Fruit fly (Drosophila melanogaster): Measurements from ENCODE around the gene srl.

The srl gene

dm6 chr3R:4394117-4394516, 35.0 kb downstream of the srl start, which contains the start of gene CG34112:
Gene CG34112, minus strand, starts transcription at chr3R:4394259.
- TF ChIP-seq h (optimal IDR thresholded peaks at IDR 0.05) (no peak), Myc (optimal IDR thresholded peaks at IDR 0.05) (no peak), Sin3A (optimal IDR thresholded peaks at IDR 0.05) (no peak), ttk (optimal IDR thresholded peaks at IDR 0.05) (no peak), psq (optimal IDR thresholded peaks at IDR 0.05) (no peak), insv (optimal IDR thresholded peaks at IDR 0.05) (no peak)

dm6 chr3R:4390133-4390532, 39.0 kb downstream of the srl start, which contains the start of gene CG14646:
Gene CG14646, plus strand, starts transcription at chr3R:4390366.
- TF ChIP-seq insv (optimal IDR thresholded peaks at IDR 0.05): no peak
- TF ChIP-seq ttk (optimal IDR thresholded peaks at IDR 0.05): no peak
- TF ChIP-seq h (optimal IDR thresholded peaks at IDR 0.05): no peak
- TF ChIP-seq psq (optimal IDR thresholded peaks at IDR 0.05): no peak
- no peak for TF ChIP-seq Myc (optimal IDR thresholded peaks at IDR 0.05)
- no peak for TF ChIP-seq Sin3A (optimal IDR thresholded peaks at IDR 0.05)

dm6 chr3R:4387490-4387889, 41.6 kb downstream of the srl start, which contains the start of gene tub:
Gene tub, plus strand, starts transcription at chr3R:4387742.
- no peak for TF ChIP-seq Sin3A (optimal IDR thresholded peaks at IDR 0.05)
- no peak for TF ChIP-seq psq (optimal IDR thresholded peaks at IDR 0.05)
- TF ChIP-seq h (optimal IDR thresholded peaks at IDR 0.05): no peak
- TF ChIP-seq Myc (optimal IDR thresholded peaks at IDR 0.05): no peak
- no peak for TF ChIP-seq ttk (optimal IDR thresholded peaks at IDR 0.05)

dm6 chr3R:4382165-4382564, 47.0 kb downstream of the srl start:
- TF ChIP-seq Myc (optimal IDR thresholded peaks at IDR 0.05): no peak
- TF ChIP-seq psq (optimal IDR thresholded peaks at IDR 0.05): no peak
- TF ChIP-seq Sin3A (optimal IDR thresholded peaks at IDR 0.05): no peak
- TF ChIP-seq h (optimal IDR thresholded peaks at IDR 0.05): no peak
- no peak for TF ChIP-seq insv (optimal IDR thresholded peaks at IDR 0.05)
- no peak for TF ChIP-seq ttk (optimal IDR thresholded peaks at IDR 0.05)

- TF ChIP-seq h (optimal IDR thresholded peaks at IDR 0.05): no peak
- no peak for TF ChIP-seq Sin3A (optimal IDR thresholded peaks at IDR 0.05)
- TF ChIP-seq ttk (optimal IDR thresholded peaks at IDR 0.05): no peak
- no peak for TF ChIP-seq Myc (optimal IDR thresholded peaks at IDR 0.05)
- TF ChIP-seq psq (optimal IDR thresholded peaks at IDR 0.05): no peak
Measured at dm6 chr3R:4381079-4381919, 47.8 kb downstream of the srl start, which contains the start of gene Cont. Gene Cont, plus strand, starts transcription at chr3R:4381306.

- TF ChIP-seq Sin3A (optimal IDR thresholded peaks at IDR 0.05) (no peak), psq (optimal IDR thresholded peaks at IDR 0.05) (no peak)
Measured at dm6 chr3R:4378363-4379354, 50.5 kb downstream of the srl start, which contains the start of gene Sfxn1-3. Gene Sfxn1-3, plus strand, starts transcription at chr3R:4378600.

Data from Kc167 (cell line).